Fruit fly (Drosophila melanogaster) Kc167 (cell line): ENCODE data around the gene CG9626.

Experiments used
- Sin3A ChIP-seq: fragments of >200 bp; optimal IDR thresholded peaks from 2 replicates; lab custom pipeline; 2018; ENCODE audit warnings: missing external identifiers
- insv ChIP-seq: fragments of >200 bp; optimal IDR thresholded peaks from 3 replicates; lab custom pipeline; 2018; ENCODE audit warnings: missing external identifiers
- ttk ChIP-seq: sonication (Bioruptor generic); optimal IDR thresholded peaks from 2 replicates; lab custom pipeline; 2017; ENCODE audit warnings: missing external identifiers

DNA sequence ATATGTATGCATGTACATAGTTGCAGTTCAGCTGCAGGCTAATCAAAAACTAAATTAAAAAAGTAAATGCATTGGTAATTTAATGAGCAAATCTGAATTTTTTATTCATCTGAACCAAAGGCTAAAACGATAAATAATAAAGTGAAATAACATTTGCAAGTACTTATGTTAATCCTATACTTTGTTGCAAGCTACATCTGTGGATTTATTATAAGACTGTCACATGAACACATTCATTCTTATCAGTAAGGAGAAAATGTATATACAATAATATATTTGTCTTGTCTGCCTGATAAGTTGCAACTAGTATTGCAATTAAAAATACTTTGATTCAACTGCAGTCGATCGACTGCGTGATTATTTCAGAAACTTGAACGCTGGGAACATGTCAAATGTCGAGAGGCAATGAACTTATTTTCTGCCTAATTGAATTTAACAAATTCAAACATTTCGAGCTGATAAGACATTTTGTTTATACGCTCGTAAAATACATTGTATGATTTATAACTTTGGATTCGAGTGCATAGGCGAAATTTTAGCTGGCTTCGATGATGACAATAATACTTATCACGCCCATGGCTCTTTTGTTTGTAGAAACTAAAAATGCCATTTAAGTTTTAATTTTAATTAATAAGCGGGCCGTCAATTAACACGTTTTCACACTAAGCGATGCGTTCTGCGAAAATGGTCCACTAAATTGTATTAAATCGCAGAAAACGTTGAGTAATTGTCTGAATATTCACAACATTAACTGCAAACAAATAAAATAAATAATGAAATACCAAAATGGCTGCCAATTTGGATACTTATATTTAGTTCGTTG lies 27.4 kb upstream of the CG9626 start:
- TF ChIP-seq insv (lab: Kevin White, UChicago) (no peak), ttk (no peak), Sin3A (lab: Kevin White, UChicago) (no peak)
